Fruit fly (Drosophila melanogaster): ENCODE data around the gene Ost48.

Gene Ost48

dm6 chrX:9155134-9155533, 3.2 kb downstream of the Ost48 start (continued):
- TF ChIP-seq chinmo (GFP tag; IDR thresholded peaks at IDR 0.05; ENCODE audit: partially characterized antibody) (no peak), CG12659 (GFP tag; optimal IDR thresholded peaks at IDR 0.05) (peak; percentile 10), CG8281 (tag; optimal IDR thresholded peaks at IDR 0.05) (no peak), Hr3 (GFP tag; optimal IDR thresholded peaks at IDR 0.05) (peak; percentile 36), emc (GFP tag; optimal IDR thresholded peaks at IDR 0.05) (no peak), CG13775 (GFP tag; optimal IDR thresholded peaks at IDR 0.05) (peak; percentile 43), nmo (GFP tag; optimal IDR thresholded peaks at IDR 0.05) (peak; percentile 69), CG2129 (GFP tag; IDR thresholded peaks at IDR 0.05; ENCODE audit: partially characterized antibody) (no peak), dmrt99B (tag; optimal IDR thresholded peaks at IDR 0.05) (peak; percentile 73), CG32767 (GFP tag; IDR thresholded peaks at IDR 0.05) (no peak), sens (GFP tag) (peak; percentile 95), sisA (GFP tag; IDR thresholded peaks at IDR 0.05) (peak; percentile 60), C15 (GFP tag; IDR thresholded peaks at IDR 0.05) (no peak), CG5245 (GFP tag; optimal IDR thresholded peaks at IDR 0.05) (peak; percentile 7), ewg (GFP tag; optimal IDR thresholded peaks at IDR 0.05) (no peak), CG12155 (GFP tag; optimal IDR thresholded peaks at IDR 0.05) (peak; percentile 52), CG17802 (tag; optimal IDR thresholded peaks at IDR 0.05) (no peak), E2f2 (GFP tag; IDR thresholded peaks at IDR 0.05) (no peak; the same call in 1 of the 2 replicates), MESR4 (GFP tag; optimal IDR thresholded peaks at IDR 0.05) (no peak), fd96Cb (tag; optimal IDR thresholded peaks at IDR 0.05) (peak; percentile 70), salm (tag; optimal IDR thresholded peaks at IDR 0.05) (no peak), CG14710 (tag; optimal IDR thresholded peaks at IDR 0.05) (peak; percentile 73), E2f1 (GFP tag; IDR thresholded peaks at IDR 0.05) (peak; percentile 28; the same call in 1 of the 2 replicates), CG1233 (GFP tag; optimal IDR thresholded peaks at IDR 0.05) (peak; percentile 40), pho (GFP tag; optimal IDR thresholded peaks at IDR 0.05) (peak; percentile 25), Hr51 (GFP tag; optimal IDR thresholded peaks at IDR 0.05) (peak in 1 of 2 experiments; percentile 66), CG34224 (GFP tag; IDR thresholded peaks at IDR 0.05; ENCODE audit: partially characterized antibody) (no peak), CG16815 (GFP tag; optimal IDR thresholded peaks at IDR 0.05) (peak; percentile 14), ssp (GFP tag; IDR thresholded peaks at IDR 0.05) (0 out of 2 replicates have a peak, but pooled peaks have one; percentile 16), CG34422 (GFP tag; IDR thresholded peaks at IDR 0.05) (no peak), pnt (GFP tag; optimal IDR thresholded peaks at IDR 0.05) (no peak), CG8944 (GFP tag; optimal IDR thresholded peaks at IDR 0.05) (no peak), Aef1 (GFP tag; IDR thresholded peaks at IDR 0.05) (peak; percentile 40; the same call in 1 of the 3 replicates), CG12071 (GFP tag; optimal IDR thresholded peaks at IDR 0.05) (peak; percentile 42), disco-r (GFP tag; optimal IDR thresholded peaks at IDR 0.05) (no peak), sqz (GFP tag; optimal IDR thresholded peaks at IDR 0.05) (no peak), CG17186 (GFP tag; optimal IDR thresholded peaks at IDR 0.05) (no peak), dysf (GFP tag; IDR thresholded peaks at IDR 0.05) (peak; percentile 55), zfh2 (GFP tag; optimal IDR thresholded peaks at IDR 0.05) (no peak), Hr39 (optimal IDR thresholded peaks at IDR 0.05) (no peak), grn (GFP tag; optimal IDR thresholded peaks at IDR 0.05) (no peak), toy (GFP tag; IDR thresholded peaks at IDR 0.05) (no peak), CG11085 (GFP tag; IDR thresholded peaks at IDR 0.05) (no peak), tin (GFP tag; optimal IDR thresholded peaks at IDR 0.05) (peak; percentile 69), her (GFP tag; optimal IDR thresholded peaks at IDR 0.05) (no peak), slp2 (GFP tag; optimal IDR thresholded peaks at IDR 0.05) (peak; percentile 32), CG15269 (tag; optimal IDR thresholded peaks at IDR 0.05) (peak; percentile 62), cas (GFP tag; IDR thresholded peaks at IDR 0.05) (no peak), CG8765 (GFP tag; IDR thresholded peaks at IDR 0.05) (no peak), Ets97D (GFP tag; optimal IDR thresholded peaks at IDR 0.05) (no peak), CG7271 (tag; optimal IDR thresholded peaks at IDR 0.05) (no peak), mam (GFP tag; optimal IDR thresholded peaks at IDR 0.05) (peak; percentile 40)
